Fruit fly (Drosophila melanogaster) whole organism, pupa: ENCODE data around the gene CG14969.

Experiments used
- CG10348 ChIP-seq: fragments of 200-800 bp; sonication (Bioruptor generic); IDR thresholded peaks from 2 replicates; pipeline ENCODE4 v1.3.6; 2022; ENCODE audit warnings: missing biosample characterization, missing genetic modification characterization
- CG13204 ChIP-seq: fragments of 200-800 bp; sonication (Bioruptor generic); optimal IDR thresholded peaks from 2 replicates; lab custom pipeline; 2018; ENCODE audit warnings: missing biosample characterization, mild to moderate bottlenecking, missing genetic modification characterization, moderate library complexity
- CG17806 ChIP-seq: fragments of 200-800 bp; sonication (Bioruptor generic); optimal IDR thresholded peaks from 2 replicates; lab custom pipeline; 2018; ENCODE audit warnings: missing biosample characterization, mild to moderate bottlenecking, missing genetic modification characterization, moderate library complexity
- CG34367 ChIP-seq: fragments of 200-800 bp; sonication (Bioruptor generic); optimal IDR thresholded peaks from 2 replicates; lab custom pipeline; 2018; ENCODE audit warnings: missing biosample characterization, mild to moderate bottlenecking, missing genetic modification characterization
- CG4496 ChIP-seq: fragments of 200-800 bp; sonication (Bioruptor generic); IDR thresholded peaks from 3 replicates; pipeline ENCODE4 v1.3.6; 2022; ENCODE audit warnings: missing biosample characterization, missing genetic modification characterization
- CG8301 ChIP-seq: fragments of 200-800 bp; sonication (Bioruptor generic); optimal IDR thresholded peaks from 2 replicates; lab custom pipeline; 2018; ENCODE audit warnings: missing biosample characterization, mild to moderate bottlenecking, missing genetic modification characterization
- CG9948 ChIP-seq: fragments of 200-800 bp; sonication (Bioruptor generic); optimal IDR thresholded peaks from 2 replicates; lab custom pipeline; 2018; ENCODE audit warnings: missing biosample characterization, mild to moderate bottlenecking, missing genetic modification characterization, moderate library complexity
- EcR ChIP-seq: fragments of 200-800 bp; sonication (Bioruptor generic); optimal IDR thresholded peaks from 3 replicates; lab custom pipeline; 2019; ENCODE audit warnings: missing biosample characterization, missing genetic modification characterization, mild to moderate bottlenecking, moderate library complexity, missing genetic modification reagents
- Ets98B ChIP-seq: fragments of 200-800 bp; sonication (Bioruptor generic); IDR thresholded peaks from 2 replicates; pipeline ENCODE4 v1.3.6; 2022; ENCODE audit warnings: missing biosample characterization, missing genetic modification characterization
- Pif1A ChIP-seq: fragments of 200-800 bp; sonication (Bioruptor generic); optimal IDR thresholded peaks from 3 replicates; lab custom pipeline; 2016; ENCODE audit warnings: missing biosample characterization, missing genetic modification characterization
- fd96Ca ChIP-seq: fragments of 200-800 bp; sonication (Bioruptor generic); IDR thresholded peaks from 3 replicates; pipeline ENCODE4 v1.3.6; 2022; ENCODE audit warnings: missing biosample characterization, missing genetic modification characterization
- gl ChIP-seq: fragments of 200-800 bp; sonication (Bioruptor generic); optimal IDR thresholded peaks from 2 replicates; lab custom pipeline; 2018; ENCODE audit warnings: missing biosample characterization, mild to moderate bottlenecking, missing genetic modification characterization

- TF ChIP-seq CG9948 (tag; lab: Kevin White, UChicago) (no peak), CG34367 (no peak), CG8301 (no peak), Pif1A (GFP tag; lab: Kevin White, UChicago) (no peak), Ets98B (no peak), gl (tag; lab: Kevin White, UChicago) (no peak), fd96Ca (no peak), CG4496 (GFP tag; lab: Robert Waterston, UW) (no peak), CG17806 (no peak), EcR (GFP tag; lab: Kevin White, UChicago) (no peak), CG13204 (GFP tag; lab: Kevin White, UChicago) (no peak), CG10348 (GFP tag; lab: Robert Waterston, UW) (no peak)
Observed at dm6 chr3L:3350572-3351343, 16.0 kb upstream of the CG14969 start.
